Worm (Caenorhabditis elegans): ENCODE data around the gene srh-74.

- TF ChIP-seq W03F9.2 (tag; optimal IDR thresholded peaks at IDR 0.05) (no peak), him-1 (tag; optimal IDR thresholded peaks at IDR 0.05) (no peak), dao-5 (tag; optimal IDR thresholded peaks at IDR 0.05) (no peak)
Observed at ce11 chrV:11027740-11028139, 20.8 kb downstream of the srh-74 start.

Measured in whole organism, L4/young adult.